Worm (Caenorhabditis elegans) whole organism, L1 larva: ENCODE measurements around the gene F18E9.8.

ENCODE experiments used
- lin-13 ChIP-seq: fragments of 150-350 bp; optimal IDR thresholded peaks from 2 replicates; lab custom pipeline; 2014; ENCODE audit warnings: missing biosample characterization, missing genetic modification reagents, missing genetic modification characterization
- mep-1 ChIP-seq: fragments of 150-350 bp; optimal IDR thresholded peaks from 2 replicates; lab custom pipeline; 2014; ENCODE audit warnings: missing biosample characterization, missing genetic modification characterization
- unc-130 ChIP-seq: fragments of 150-350 bp; optimal IDR thresholded peaks from 2 replicates; lab custom pipeline; 2017; ENCODE audit warnings: missing biosample characterization, missing genetic modification characterization, inconsistent platforms

ce11 chrX:8599725-8600124 lies 18.4 kb upstream of the F18E9.8 start:
- TF ChIP-seq lin-13 (GFP tag; lab: Kevin White, UChicago) (no peak), mep-1 (tag; lab: Kevin White, UChicago) (no peak), unc-130 (tag; lab: Kevin White, UChicago) (no peak)
